Worm (Caenorhabditis elegans) whole organism, early embryonic: ENCODE results near the gene sre-49.
"Not testable (repeated sequence)": the region's sequence is repeated elsewhere in the genome, so short reads cannot be mapped to it uniquely, and the experiment has no call there.

Experiments used
- B0310.2 ChIP-seq: sonication (generic microtip); optimal IDR thresholded peaks from 2 replicates; lab custom pipeline; 2016; ENCODE audit warnings: mild to moderate bottlenecking, missing genetic modification characterization, missing compliant biosample characterization
- F13C5.2 ChIP-seq: sonication (generic microtip); optimal IDR thresholded peaks from 2 replicates; lab custom pipeline; 2017; ENCODE audit warnings: mild to moderate bottlenecking, missing genetic modification characterization, inconsistent platforms, missing compliant biosample characterization
- aly-1 ChIP-seq: sonication (generic microtip); optimal IDR thresholded peaks from 2 replicates; lab custom pipeline; 2016; ENCODE audit warnings: missing genetic modification characterization, missing compliant biosample characterization
- ama-1 ChIP-seq: fragments of 150-350 bp; optimal IDR thresholded peaks from 2 replicates; lab custom pipeline; 2014
- ceh-13 ChIP-seq: fragments of 200-800 bp; sonication (Bioruptor generic); optimal IDR thresholded peaks from 2 replicates; lab custom pipeline; 2018; ENCODE audit warnings: mild to moderate bottlenecking, missing genetic modification characterization, missing compliant biosample characterization
- ceh-36 ChIP-seq: sonication (generic microtip); optimal IDR thresholded peaks from 2 replicates; lab custom pipeline; 2016; ENCODE audit warnings: missing genetic modification characterization, inconsistent platforms, missing compliant biosample characterization
- ets-7 ChIP-seq: sonication (generic microtip); optimal IDR thresholded peaks from 2 replicates; lab custom pipeline; 2016; ENCODE audit warnings: missing genotype, missing genetic modification characterization, missing compliant biosample characterization
- flt-1 ChIP-seq: fragments of 200-800 bp; sonication (Bioruptor generic); IDR thresholded peaks from 2 replicates; pipeline ENCODE4 v1.3.6; 2022; ENCODE audit warnings: missing genetic modification characterization, missing compliant biosample characterization
- hmbx-1 ChIP-seq: sonication (generic microtip); optimal IDR thresholded peaks from 2 replicates; lab custom pipeline; 2016; ENCODE audit warnings: mild to moderate bottlenecking, missing genetic modification characterization, missing compliant biosample characterization
- hmg-4 ChIP-seq: fragments of 200-800 bp; sonication (Bioruptor generic); optimal IDR thresholded peaks from 2 replicates; lab custom pipeline; 2018; ENCODE audit warnings: mild to moderate bottlenecking, missing genetic modification characterization, missing compliant biosample characterization
- hnd-1 ChIP-seq: sonication (generic microtip); optimal IDR thresholded peaks from 2 replicates; lab custom pipeline; 2016; ENCODE audit warnings: missing genetic modification characterization, missing compliant biosample characterization
- pes-1 ChIP-seq: fragments of 200-800 bp; sonication (Bioruptor generic); IDR thresholded peaks from 2 replicates; pipeline ENCODE4 v1.3.6; 2022; ENCODE audit warnings: missing genetic modification reagents, missing genetic modification characterization, missing compliant biosample characterization
- scrt-1 ChIP-seq: fragments of 200-800 bp; sonication (Bioruptor generic); IDR thresholded peaks from 2 replicates; pipeline ENCODE4 v1.3.6; 2022; ENCODE audit warnings: missing genetic modification characterization, missing compliant biosample characterization
- sea-1 ChIP-seq: fragments of 200-800 bp; sonication (Bioruptor generic); conservative IDR thresholded peaks from 2 replicates; pipeline ENCODE4 v1.3.6; 2022; ENCODE audit warnings: missing genetic modification characterization, missing compliant biosample characterization
- tbx-11 ChIP-seq: fragments of 200-800 bp; sonication (Bioruptor generic); IDR thresholded peaks from 2 replicates; pipeline ENCODE4 v1.3.6; 2022; ENCODE audit warnings: missing genetic modification characterization, missing compliant biosample characterization
- tbx-37 ChIP-seq: fragments of 200-800 bp; sonication (Bioruptor generic); conservative IDR thresholded peaks from 2 replicates; pipeline ENCODE4 v1.3.6; 2022; ENCODE audit warnings: missing genetic modification reagents, missing genetic modification characterization, missing compliant biosample characterization
- tra-4 ChIP-seq: sonication (generic microtip); optimal IDR thresholded peaks from 2 replicates; lab custom pipeline; 2017; ENCODE audit warnings: missing genetic modification characterization, missing compliant biosample characterization

sre-49 gene

ce11 chrII:12318541-12318940 is at the start of gene sre-49:
Gene sre-49 (plus strand): TSS chrII:12318841.
- not testable (repeated sequence) for TF ChIP-seq aly-1; ceh-13; hnd-1 (tag; lab: Kevin White, UChicago)

DNA sequence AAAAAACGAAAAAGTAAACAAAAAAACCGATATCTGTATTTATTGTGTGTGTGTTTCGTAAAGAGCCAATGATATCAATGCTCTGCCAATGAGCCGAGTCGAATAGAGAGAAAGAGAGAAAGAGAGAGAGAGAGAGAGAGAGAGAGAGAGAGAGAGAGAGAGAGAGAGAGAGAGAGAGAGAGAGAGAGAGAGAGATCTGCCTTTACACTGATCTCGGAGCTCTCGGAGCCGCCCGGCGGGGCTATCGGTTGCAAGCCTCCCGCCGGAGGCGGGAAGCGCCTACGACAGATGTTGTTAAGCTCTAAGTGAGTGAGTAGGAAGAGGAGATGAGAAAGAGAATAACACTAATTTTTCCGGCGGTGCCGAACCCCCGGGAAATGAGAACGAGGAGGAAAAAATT is 49.8 kb upstream of the sre-49 start:
- no peak for TF ChIP-seq scrt-1 (GFP tag; lab: Robert Waterston, UW)

DNA sequence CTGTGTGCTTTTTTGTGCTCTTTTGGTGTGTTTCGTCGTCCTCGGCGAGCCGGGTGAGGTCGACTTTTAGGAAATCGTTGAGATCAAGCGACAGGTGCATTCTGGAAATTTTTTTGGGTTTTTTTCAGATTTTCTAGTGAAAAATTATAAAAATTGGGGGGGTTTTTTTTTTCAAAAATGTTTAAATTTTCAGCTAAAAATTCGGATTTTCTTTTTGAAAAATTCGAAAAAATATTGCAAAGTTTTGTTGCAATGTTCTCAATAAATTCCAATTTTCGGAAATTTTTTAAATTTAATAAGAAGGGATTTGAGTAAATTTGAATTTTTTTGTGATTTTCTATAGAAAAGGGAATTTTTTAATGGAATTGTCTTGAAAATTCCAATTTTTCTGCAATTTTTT is 43.7 kb upstream of the sre-49 start, which contains the start of gene Y57A10A.27:
Gene Y57A10A.27, minus strand, starts transcription at position 101 of the 400 bp plus-strand sequence.
- TF ChIP-seq flt-1 (no peak), tbx-37 (GFP tag; lab: Robert Waterston, UW) (no peak)

DNA sequence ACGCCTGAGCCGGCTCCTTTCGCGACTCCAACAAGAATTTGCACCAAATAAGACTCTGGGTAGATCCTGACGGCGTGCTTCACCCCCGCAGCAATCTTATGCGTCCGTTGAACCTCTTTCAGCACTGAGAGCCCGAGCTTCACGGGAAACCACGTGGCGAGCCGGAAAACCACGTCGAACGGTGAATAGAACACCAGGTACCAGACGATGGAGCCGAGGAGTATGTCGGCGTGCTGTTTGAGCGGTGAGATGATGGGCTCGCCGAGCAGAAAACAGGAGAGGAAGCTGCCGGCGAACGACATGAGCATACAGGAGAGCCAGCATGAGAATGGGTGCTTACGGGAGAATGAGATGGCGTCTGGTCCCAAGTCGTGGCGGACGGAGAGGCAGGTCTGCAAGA is 40.0 kb upstream of the sre-49 start:
- TF ChIP-seq hmg-4 (GFP tag; lab: Kevin White, UChicago) (peak; percentile 9), ets-7 (tag; lab: Kevin White, UChicago) (no peak)

DNA sequence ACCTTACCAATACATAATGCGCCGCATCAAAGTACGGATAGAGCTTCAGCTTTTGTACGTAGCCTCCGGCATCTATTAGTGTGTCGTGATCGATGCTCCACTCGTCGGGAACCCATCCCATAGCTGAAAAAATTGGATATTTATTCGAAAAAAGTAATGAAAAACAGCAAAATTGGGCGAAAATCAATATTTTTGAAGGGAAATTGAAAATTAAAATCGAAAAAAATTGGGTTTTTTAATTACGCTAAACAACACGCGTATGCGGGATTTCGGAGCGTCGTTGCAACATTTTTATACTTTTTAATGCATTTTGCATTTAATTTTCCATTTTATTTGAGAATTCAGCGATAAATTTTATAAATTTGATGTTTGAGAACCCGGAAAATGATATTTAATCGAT is 39.4 kb upstream of the sre-49 start, which contains the start of the genes tric-1B.2 and Y57A10A.29:
Gene tric-1B.2, minus strand, starts transcription at position 129 of the 400 bp plus-strand sequence.
Gene Y57A10A.29, plus strand, starts transcription at position 303 of the 400 bp plus-strand sequence.
- TF ChIP-seq ceh-13 = no peak
- no peak for TF ChIP-seq scrt-1 (GFP tag; lab: Robert Waterston, UW)
- no peak for TF ChIP-seq tra-4 (tag; lab: Kevin White, UChicago)
- no peak for TF ChIP-seq ets-7 (tag; lab: Kevin White, UChicago)
- no peak for TF ChIP-seq pes-1 (GFP tag; lab: Robert Waterston, UW)
- no peak for TF ChIP-seq tbx-37 (GFP tag; lab: Robert Waterston, UW)
- no peak for TF ChIP-seq hmbx-1 (tag; lab: Kevin White, UChicago)
- no peak for TF ChIP-seq ceh-36 (tag; lab: Kevin White, UChicago)
- no peak for TF ChIP-seq sea-1 (GFP tag; lab: Robert Waterston, UW)
- TF ChIP-seq tbx-11 = no peak
- TF ChIP-seq F13C5.2 = no peak
- TF ChIP-seq flt-1 = no peak
- TF ChIP-seq hnd-1 (tag; lab: Kevin White, UChicago) = no peak
- no peak for TF ChIP-seq B0310.2 (tag; lab: Kevin White, UChicago)
- TF ChIP-seq aly-1 = no peak
- no peak for TF ChIP-seq hmg-4 (GFP tag; lab: Kevin White, UChicago)
- no peak for TF ChIP-seq ama-1 (lab: Kevin White, UChicago)

DNA sequence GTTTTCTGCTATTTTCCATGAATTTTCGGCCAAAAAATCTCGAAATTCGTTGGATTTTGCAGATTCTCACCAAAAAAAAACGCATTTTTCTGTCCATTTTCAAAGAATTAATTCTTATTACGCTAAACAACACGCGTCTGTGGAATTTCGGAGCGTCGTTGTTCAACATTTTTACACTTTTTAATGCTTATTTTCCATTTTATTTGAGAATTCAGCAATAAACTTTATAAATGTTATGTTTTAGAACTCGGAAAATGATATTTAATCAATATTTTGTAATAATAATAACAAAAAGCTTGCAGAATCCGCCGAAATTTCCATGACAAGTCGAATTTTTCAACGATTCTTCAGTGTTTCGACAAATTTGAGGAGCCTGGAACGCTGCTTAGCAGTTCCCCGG is 38.3 kb upstream of the sre-49 start, which contains the start of gene ife-5:
Gene ife-5, plus strand, starts transcription at position 301 of the 400 bp plus-strand sequence.
- TF ChIP-seq sea-1 (GFP tag; lab: Robert Waterston, UW) (no peak), tbx-11 (no peak), scrt-1 (GFP tag; lab: Robert Waterston, UW) (no peak)

ce11 chrII:12284045-12284444 is 34.6 kb upstream of the sre-49 start:
- no peak for TF ChIP-seq hnd-1 (tag; lab: Kevin White, UChicago)
- TF ChIP-seq tbx-11 = no peak
- no peak for TF ChIP-seq B0310.2 (tag; lab: Kevin White, UChicago)
- no peak for TF ChIP-seq F13C5.2
- TF ChIP-seq scrt-1 (GFP tag; lab: Robert Waterston, UW) = no peak
- no peak for TF ChIP-seq pes-1 (GFP tag; lab: Robert Waterston, UW)
- TF ChIP-seq ets-7 (tag; lab: Kevin White, UChicago) = no peak
- no peak for TF ChIP-seq hmbx-1 (tag; lab: Kevin White, UChicago)
- no peak for TF ChIP-seq flt-1
- no peak for TF ChIP-seq tbx-37 (GFP tag; lab: Robert Waterston, UW)
- TF ChIP-seq ama-1 (lab: Kevin White, UChicago) = no peak
- no peak for TF ChIP-seq ceh-13

DNA sequence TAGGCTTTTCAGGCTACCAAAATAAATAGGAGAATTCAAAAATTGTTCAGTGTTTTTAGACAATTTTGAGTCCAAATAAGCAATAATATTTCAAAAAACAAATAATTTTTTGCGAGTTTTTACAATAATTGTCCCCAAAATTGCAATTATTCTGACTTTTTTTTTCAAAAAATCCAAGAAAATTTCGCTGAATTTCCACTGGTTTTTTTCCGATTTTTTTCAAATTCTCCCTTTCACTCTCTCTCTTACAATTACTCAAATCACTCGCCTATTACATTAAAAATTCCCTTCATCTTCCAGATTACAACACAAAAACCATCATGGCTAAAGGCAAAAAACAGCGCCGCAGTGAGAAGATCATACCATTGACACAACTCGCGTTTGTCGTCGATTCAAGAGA is 29.6 kb upstream of the sre-49 start, which contains the start of gene Y57A10A.31:
Gene Y57A10A.31, plus strand, starts transcription at position 301 of the 400 bp plus-strand sequence.
- TF ChIP-seq ceh-36 (tag; lab: Kevin White, UChicago) (no peak), sea-1 (GFP tag; lab: Robert Waterston, UW) (no peak), F13C5.2 (no peak), aly-1 (no peak)

- TF ChIP-seq ama-1 (lab: Kevin White, UChicago) (no peak), hmbx-1 (tag; lab: Kevin White, UChicago) (no peak)
Measured at ce11 chrII:12296591-12296990, 22.1 kb upstream of the sre-49 start.

DNA sequence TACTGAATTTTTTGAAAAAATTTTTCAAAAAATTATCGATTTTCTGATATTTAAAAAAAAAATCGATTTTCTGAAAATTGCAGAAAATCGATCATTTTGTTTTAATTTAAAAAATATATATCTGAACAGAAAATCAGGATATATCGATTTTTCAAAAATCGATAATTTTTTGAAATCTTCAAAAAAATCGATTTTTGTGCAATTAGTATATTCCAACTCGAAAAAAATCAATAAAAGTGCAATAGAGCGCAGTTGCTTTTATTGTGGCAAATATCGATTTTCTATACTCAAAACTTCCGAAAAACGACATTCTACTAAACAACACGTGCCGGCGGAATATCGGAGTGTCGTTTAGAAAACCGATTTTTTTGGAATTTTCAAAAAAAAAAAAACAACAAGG is 18.0 kb upstream of the sre-49 start:
- no peak for TF ChIP-seq ama-1 (lab: Kevin White, UChicago)
- TF ChIP-seq pes-1 (GFP tag; lab: Robert Waterston, UW) = no peak
- TF ChIP-seq flt-1 = no peak
- no peak for TF ChIP-seq hmg-4 (GFP tag; lab: Kevin White, UChicago)
- no peak for TF ChIP-seq B0310.2 (tag; lab: Kevin White, UChicago)
- no peak for TF ChIP-seq ceh-36 (tag; lab: Kevin White, UChicago)
- TF ChIP-seq sea-1 (GFP tag; lab: Robert Waterston, UW) = no peak
- TF ChIP-seq ceh-13 = no peak
- TF ChIP-seq tbx-37 (GFP tag; lab: Robert Waterston, UW) = no peak
- TF ChIP-seq hnd-1 (tag; lab: Kevin White, UChicago) = no peak
- no peak for TF ChIP-seq tbx-11
- TF ChIP-seq ets-7 (tag; lab: Kevin White, UChicago) = no peak
- TF ChIP-seq scrt-1 (GFP tag; lab: Robert Waterston, UW) = no peak
- TF ChIP-seq tra-4 (tag; lab: Kevin White, UChicago) = no peak
- TF ChIP-seq F13C5.2 = no peak
- no peak for TF ChIP-seq hmbx-1 (tag; lab: Kevin White, UChicago)
- TF ChIP-seq aly-1 = no peak
